Fruit fly (Drosophila melanogaster): ENCODE data around the gene CG44271.

DNA sequence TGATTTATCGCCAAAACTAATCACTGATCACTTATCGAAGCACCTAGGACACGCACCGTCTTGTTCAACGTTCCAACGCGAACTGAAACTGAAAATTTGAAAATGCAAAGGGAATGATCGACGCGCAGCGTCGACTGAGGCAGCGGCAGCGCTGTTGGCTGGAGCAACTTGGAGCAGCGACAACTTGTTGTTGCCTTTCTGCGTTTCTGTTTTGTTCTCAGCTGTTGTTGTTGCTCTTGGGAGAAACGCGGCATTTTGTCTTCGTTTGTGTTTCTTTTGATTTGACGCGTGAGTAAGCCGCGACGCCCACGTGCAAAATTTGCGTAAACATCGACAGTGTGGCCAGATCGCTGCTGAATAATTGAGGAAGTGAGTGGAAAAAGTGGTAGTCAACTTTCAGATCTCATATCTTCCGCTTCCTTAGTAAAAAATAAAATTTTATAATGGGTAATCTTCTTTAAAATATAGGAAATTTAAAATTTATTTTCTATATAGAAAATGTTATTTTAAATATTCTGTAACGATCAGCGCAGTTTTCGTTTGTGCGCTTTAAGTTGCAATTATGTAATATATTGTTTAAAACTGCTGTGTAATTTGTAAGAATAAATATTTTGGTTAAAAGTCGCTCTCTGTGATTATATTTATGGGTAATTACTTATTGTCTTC, 38.6 kb downstream of the CG44271 start, which contains the start of gene Tsp:
- TF ChIP-seq CG9948 (tag; optimal IDR thresholded peaks at IDR 0.05) (no peak), rn (GFP tag; IDR thresholded peaks at IDR 0.05) (no peak), CG10348 (GFP tag; IDR thresholded peaks at IDR 0.05) (no peak), Snoo (tag; optimal IDR thresholded peaks at IDR 0.05) (no peak), CG32121 (GFP tag; IDR thresholded peaks at IDR 0.05) (no peak)

Data from whole organism, pupa.